Fruit fly (Drosophila melanogaster) whole organism, embryonic: Measurements from ENCODE around the gene CG8419.

ENCODE experiments used
- Blimp-1 ChIP-seq: fragments of 200-800 bp; sonication (Bioruptor generic); optimal IDR thresholded peaks from 3 replicates; lab custom pipeline; 2018; ENCODE audit warnings: missing biosample characterization, missing genetic modification characterization, mild to moderate bottlenecking, moderate library complexity, missing genetic modification reagents
- CG10959 ChIP-seq: fragments of 200-800 bp; sonication (Bioruptor generic); IDR thresholded peaks from 2 replicates; pipeline ENCODE4 v1.3.6; 2022; ENCODE audit warnings: missing biosample characterization, missing genetic modification characterization
- CG11560 ChIP-seq: fragments of 200-800 bp; sonication (Bioruptor generic); IDR thresholded peaks from 3 replicates; pipeline ENCODE4 v1.3.6; 2022; ENCODE audit warnings: missing biosample characterization, missing genetic modification characterization
- CG11696 ChIP-seq: fragments of 200-800 bp; sonication (Bioruptor generic); IDR thresholded peaks from 2 replicates; pipeline ENCODE4 v1.3.6; 2022; ENCODE audit warnings: missing biosample characterization, missing genetic modification characterization
- CG11723 ChIP-seq: fragments of 200-800 bp; sonication (Bioruptor generic); optimal IDR thresholded peaks from 2 replicates; lab custom pipeline; 2017; ENCODE audit warnings: missing biosample characterization, mild to moderate bottlenecking, missing genetic modification characterization
- CG12391 ChIP-seq: fragments of 200-800 bp; sonication (Bioruptor generic); optimal IDR thresholded peaks from 3 replicates; lab custom pipeline; 2018; ENCODE audit warnings: missing biosample characterization, mild to moderate bottlenecking, missing genetic modification characterization, moderate library complexity
- CG12744 ChIP-seq: fragments of 200-800 bp; sonication (Bioruptor generic); optimal IDR thresholded peaks from 2 replicates; lab custom pipeline; 2016; ENCODE audit warnings: missing biosample characterization, missing genetic modification characterization
- CG13287 ChIP-seq: fragments of 200-800 bp; sonication (Bioruptor generic); IDR thresholded peaks from 2 replicates; pipeline ENCODE4 v1.3.6; 2022; ENCODE audit warnings: missing biosample characterization, missing genetic modification characterization; ENCODE audit not compliant: partially characterized antibody
- CG14860 ChIP-seq: fragments of 200-800 bp; sonication (Bioruptor generic); IDR thresholded peaks from 3 replicates; pipeline ENCODE4 v1.3.6; 2022; ENCODE audit warnings: missing biosample characterization, missing genetic modification characterization; ENCODE audit not compliant: partially characterized antibody
- CG16779 ChIP-seq: fragments of 200-800 bp; sonication (Bioruptor generic); IDR thresholded peaks from 2 replicates; pipeline ENCODE4 v1.3.6; 2022; ENCODE audit warnings: missing biosample characterization, missing genetic modification characterization
- CG17802 ChIP-seq: fragments of 200-800 bp; sonication (Bioruptor generic); optimal IDR thresholded peaks from 2 replicates; lab custom pipeline; 2018; ENCODE audit warnings: missing biosample characterization, mild to moderate bottlenecking, missing genetic modification characterization, moderate library complexity
- CG18476 ChIP-seq: fragments of 200-800 bp; sonication (Bioruptor generic); optimal IDR thresholded peaks from 2 replicates; lab custom pipeline; 2016; ENCODE audit warnings: missing biosample characterization, mild to moderate bottlenecking, missing genetic modification characterization
- CG2120 ChIP-seq: fragments of 200-800 bp; sonication (Bioruptor generic); optimal IDR thresholded peaks from 3 replicates; lab custom pipeline; 2016; ENCODE audit warnings: missing biosample characterization, missing genetic modification characterization
- CG30403 ChIP-seq: fragments of 200-800 bp; sonication (Bioruptor generic); optimal IDR thresholded peaks from 3 replicates; lab custom pipeline; 2016; ENCODE audit warnings: missing biosample characterization, missing genetic modification characterization
- CG32767 ChIP-seq: fragments of 200-800 bp; sonication (Bioruptor generic); IDR thresholded peaks from 2 replicates; pipeline ENCODE4 v1.3.6; 2022; ENCODE audit warnings: missing biosample characterization, missing genetic modification characterization
- CG4328 ChIP-seq: fragments of 200-800 bp; sonication (Bioruptor generic); optimal IDR thresholded peaks from 3 replicates; lab custom pipeline; 2017; ENCODE audit warnings: missing biosample characterization, missing genetic modification reagents, missing genetic modification characterization
- CG43689 ChIP-seq: fragments of 200-800 bp; sonication (Bioruptor generic); IDR thresholded peaks from 2 replicates; pipeline ENCODE4 v1.3.6; 2022; ENCODE audit warnings: missing biosample characterization, missing genetic modification characterization
- CG5953 ChIP-seq: fragments of 200-800 bp; sonication (Bioruptor generic); IDR thresholded peaks from 2 replicates; pipeline ENCODE4 v1.3.6; 2022; ENCODE audit warnings: missing biosample characterization, missing genetic modification characterization
- CG6791 ChIP-seq: fragments of 200-800 bp; sonication (Bioruptor generic); IDR thresholded peaks from 3 replicates; pipeline ENCODE4 v1.3.6; 2022; ENCODE audit warnings: missing biosample characterization, missing genetic modification characterization; ENCODE audit not compliant: partially characterized antibody
- CG8765 ChIP-seq: fragments of 200-800 bp; sonication (Bioruptor generic); IDR thresholded peaks from 2 replicates; pipeline ENCODE4 v1.3.6; 2022; ENCODE audit warnings: missing biosample characterization, missing genetic modification characterization
- CG9215 ChIP-seq: fragments of 200-800 bp; sonication (Bioruptor generic); IDR thresholded peaks from 2 replicates; pipeline ENCODE4 v1.3.6; 2022; ENCODE audit warnings: missing biosample characterization, missing genetic modification characterization
- Dek ChIP-seq: fragments of 200-800 bp; sonication (Bioruptor generic); optimal IDR thresholded peaks from 3 replicates; lab custom pipeline; 2019; ENCODE audit warnings: missing biosample characterization, mild to moderate bottlenecking, missing genetic modification characterization, moderate library complexity
- Drgx ChIP-seq: fragments of 200-800 bp; sonication (Bioruptor generic); IDR thresholded peaks from 2 replicates; pipeline ENCODE4 v1.3.6; 2022; ENCODE audit warnings: missing biosample characterization, missing genetic modification characterization
- Elba2 ChIP-seq: fragments of 200-800 bp; sonication (Bioruptor generic); optimal IDR thresholded peaks from 3 replicates; lab custom pipeline; 2016; ENCODE audit warnings: missing biosample characterization, missing genetic modification characterization
- HLHmδ ChIP-seq: fragments of 200-800 bp; sonication (Bioruptor generic); optimal IDR thresholded peaks from 2 replicates; lab custom pipeline; 2018; ENCODE audit warnings: missing biosample characterization, mild to moderate bottlenecking, missing genetic modification characterization, moderate library complexity
- MTF-1 ChIP-seq: fragments of 200-800 bp; sonication (Bioruptor generic); optimal IDR thresholded peaks from 2 replicates; lab custom pipeline; 2018; ENCODE audit warnings: missing biosample characterization, mild to moderate bottlenecking, missing genetic modification characterization, borderline replicate concordance
- Pdp1 ChIP-seq, 2 experiments: fragments of 200-800 bp; sonication (Bioruptor generic); optimal IDR thresholded peaks; 3 replicates each; lab custom pipeline; 2016; ENCODE audit warnings: missing biosample characterization in 2 of 2, missing genetic modification characterization in 2 of 2, mild to moderate bottlenecking in 1 of 2, moderate library complexity in 1 of 2
- Xrp1 ChIP-seq: fragments of 200-800 bp; sonication (Bioruptor generic); IDR thresholded peaks from 2 replicates; pipeline ENCODE4 v1.3.6; 2022; ENCODE audit warnings: missing biosample characterization, missing genetic modification characterization
- br ChIP-seq: fragments of >200 bp; optimal IDR thresholded peaks from 2 replicates; lab custom pipeline; 2017
- chif ChIP-seq, 2 experiments: fragments of 200-800 bp; sonication (Bioruptor generic); optimal IDR thresholded peaks; 3 replicates each; lab custom pipeline; 2016; ENCODE audit warnings: missing biosample characterization in 2 of 2, missing genetic modification characterization in 2 of 2
- dati ChIP-seq: fragments of 200-800 bp; sonication (Bioruptor generic); IDR thresholded peaks from 2 replicates; pipeline ENCODE4 v1.3.6; 2022; ENCODE audit warnings: missing biosample characterization, missing genetic modification characterization
- fd3F ChIP-seq: fragments of 200-800 bp; sonication (Bioruptor generic); optimal IDR thresholded peaks from 2 replicates; lab custom pipeline; 2018; ENCODE audit warnings: missing biosample characterization, mild to moderate bottlenecking, missing genetic modification characterization, moderate library complexity
- grau ChIP-seq: fragments of 200-800 bp; optimal IDR thresholded peaks from 3 replicates; lab custom pipeline; 2019; ENCODE audit warnings: missing biosample characterization, mild to moderate bottlenecking, missing genetic modification characterization, moderate library complexity
- gsb-n ChIP-seq: fragments of 200-800 bp; sonication (Bioruptor generic); optimal IDR thresholded peaks from 3 replicates; lab custom pipeline; 2018; ENCODE audit warnings: missing biosample characterization, mild to moderate bottlenecking, missing genetic modification characterization
- ham ChIP-seq: fragments of 200-800 bp; sonication (Bioruptor generic); IDR thresholded peaks from 2 replicates; pipeline ENCODE4 v1.3.6; 2022; ENCODE audit warnings: missing biosample characterization, missing genetic modification characterization
- jumu ChIP-seq: fragments of 200-800 bp; sonication (Bioruptor generic); optimal IDR thresholded peaks from 3 replicates; lab custom pipeline; 2016; ENCODE audit warnings: missing biosample characterization, missing genetic modification characterization
- ken ChIP-seq: fragments of 200-800 bp; sonication (Bioruptor generic); IDR thresholded peaks from 3 replicates; pipeline ENCODE4 v1.3.6; 2022; ENCODE audit warnings: missing biosample characterization, missing genetic modification characterization
- lab ChIP-seq: fragments of 200-800 bp; sonication (Bioruptor generic); optimal IDR thresholded peaks from 3 replicates; lab custom pipeline; 2017; ENCODE audit warnings: missing biosample characterization, missing genetic modification characterization, mild to moderate bottlenecking, moderate library complexity, missing genetic modification reagents
- mld ChIP-seq: fragments of 200-800 bp; sonication (Bioruptor generic); IDR thresholded peaks from 3 replicates; pipeline ENCODE4 v1.3.6; 2022; ENCODE audit warnings: missing biosample characterization, missing genetic modification characterization; ENCODE audit not compliant: partially characterized antibody
- nerfin-1 ChIP-seq: fragments of 200-800 bp; sonication (Bioruptor generic); optimal IDR thresholded peaks from 3 replicates; lab custom pipeline; 2019; ENCODE audit warnings: missing biosample characterization, mild to moderate bottlenecking, missing genetic modification characterization, moderate library complexity
- salm ChIP-seq: fragments of 200-800 bp; sonication (Bioruptor generic); optimal IDR thresholded peaks from 2 replicates; lab custom pipeline; 2018; ENCODE audit warnings: missing biosample characterization, mild to moderate bottlenecking, missing genetic modification characterization
- sd ChIP-seq: fragments of 200-800 bp; sonication (Bioruptor generic); optimal IDR thresholded peaks from 3 replicates; lab custom pipeline; 2018; ENCODE audit warnings: missing biosample characterization, mild to moderate bottlenecking, missing genetic modification characterization, moderate library complexity
- slbo ChIP-seq: fragments of 200-800 bp; sonication (Bioruptor generic); IDR thresholded peaks from 2 replicates; pipeline ENCODE4 v1.3.6; 2022; ENCODE audit warnings: missing biosample characterization, missing genetic modification characterization
- sob ChIP-seq: fragments of 200-800 bp; sonication (Bioruptor generic); IDR thresholded peaks from 2 replicates; pipeline ENCODE4 v1.3.6; 2022; ENCODE audit warnings: missing biosample characterization, missing genetic modification characterization
- sr ChIP-seq: fragments of 200-800 bp; sonication (Bioruptor generic); IDR thresholded peaks from 3 replicates; pipeline ENCODE4 v1.3.6; 2022; ENCODE audit warnings: missing biosample characterization, missing genetic modification characterization
- sug ChIP-seq: fragments of 200-800 bp; optimal IDR thresholded peaks from 2 replicates; lab custom pipeline; 2019; ENCODE audit warnings: missing biosample characterization, mild to moderate bottlenecking, missing genetic modification characterization, moderate library complexity
- unpg ChIP-seq: fragments of 200-800 bp; sonication (Bioruptor generic); optimal IDR thresholded peaks from 3 replicates; lab custom pipeline; 2018; ENCODE audit warnings: missing biosample characterization, mild to moderate bottlenecking, missing genetic modification characterization, moderate library complexity
- usp ChIP-seq: fragments of >200 bp; optimal IDR thresholded peaks from 2 replicates; lab custom pipeline; 2017; ENCODE audit warnings: missing biosample characterization, missing genetic modification characterization
- vfl ChIP-seq: fragments of 200-800 bp; sonication (Bioruptor generic); optimal IDR thresholded peaks from 2 replicates; lab custom pipeline; 2016; ENCODE audit warnings: missing biosample characterization, missing genetic modification characterization
- z ChIP-seq: fragments of 200-800 bp; sonication (Bioruptor generic); IDR thresholded peaks from 3 replicates; pipeline ENCODE4 v1.3.6; 2022; ENCODE audit warnings: missing biosample characterization, missing genetic modification characterization
- zen ChIP-seq: fragments of 200-800 bp; sonication (Bioruptor generic); optimal IDR thresholded peaks from 3 replicates; lab custom pipeline; 2018; ENCODE audit warnings: missing biosample characterization, mild to moderate bottlenecking, missing genetic modification characterization, moderate library complexity

Gene CG8419

dm6 chr2L:8159498-8159897, 46.5 kb upstream of the CG8419 start, which contains the start of the genes PAPLA1 and Rbsn-5 (continued):
- TF ChIP-seq Drgx (peak; percentile 79), CG17802 (peak; percentile 81), zen (tag; lab: Kevin White, UChicago) (peak; percentile 92), CG5953 (peak; percentile 85), CG18476 (GFP tag; lab: Kevin White, UChicago) (peak; percentile 91), CG2120 (GFP tag; lab: Kevin White, UChicago) (peak; percentile 98), CG12391 (tag; lab: Kevin White, UChicago) (peak; percentile 95), CG6791 (GFP tag; lab: Robert Waterston, UW) (no peak), br (no peak), CG11696 (GFP tag; lab: Robert Waterston, UW) (peak; percentile 82), CG11723 (GFP tag; lab: Kevin White, UChicago) (peak; percentile 84), ken (GFP tag; lab: Robert Waterston, UW) (peak; percentile 94), gsb-n (peak; percentile 84), CG10959 (GFP tag; lab: Robert Waterston, UW) (peak; percentile 72), CG43689 (GFP tag; lab: Robert Waterston, UW) (no peak; the same call in none of the 2 replicates), CG13287 (GFP tag; lab: Robert Waterston, UW) (no peak; the same call in 1 of the 2 replicates), fd3F (peak; percentile 88), z (GFP tag; lab: Robert Waterston, UW) (peak; percentile 50; the same call in 1 of the 3 replicates), Dek (tag; lab: Kevin White, UChicago) (peak; percentile 92), chif (GFP tag; optimal IDR thresholded peaks at IDR 0.05; lab: Kevin White, UChicago) (peak; percentile 95), mld (GFP tag; lab: Robert Waterston, UW) (no peak), CG12744 (GFP tag; lab: Kevin White, UChicago) (peak; percentile 89), CG4328 (peak; percentile 89), CG14860 (GFP tag; lab: Robert Waterston, UW) (no peak), Blimp-1 (GFP tag; lab: Kevin White, UChicago) (peak; percentile 90), sug (peak; percentile 94), lab (GFP tag; lab: Kevin White, UChicago) (peak; percentile 95), sd (tag; lab: Kevin White, UChicago) (peak; percentile 86), dati (GFP tag; lab: Robert Waterston, UW) (peak; percentile 68; the same call in 1 of the 2 replicates), grau (peak; percentile 91), CG11560 (tag; lab: Robert Waterston, UW) (peak; percentile 79; the same call in 2 of the 3 replicates), Xrp1 (peak; percentile 93), CG9215 (GFP tag; lab: Robert Waterston, UW) (peak; percentile 89), vfl (GFP tag; lab: Kevin White, UChicago) (peak; percentile 94), jumu (GFP tag; lab: Kevin White, UChicago) (peak; percentile 96), unpg (GFP tag; lab: Kevin White, UChicago) (peak; percentile 93), salm (peak; percentile 82), Elba2 (GFP tag; lab: Kevin White, UChicago) (peak; percentile 45), sr (GFP tag; lab: Robert Waterston, UW) (peak; percentile 26; the same call in 1 of the 3 replicates), CG8765 (peak; percentile 76), MTF-1 (peak; percentile 79), ham (GFP tag; lab: Robert Waterston, UW) (peak; percentile 87), sob (GFP tag; lab: Robert Waterston, UW) (peak; percentile 93), CG16779 (GFP tag; lab: Robert Waterston, UW) (peak; percentile 83), slbo (GFP tag; lab: Robert Waterston, UW) (peak; percentile 97), CG30403 (GFP tag; lab: Kevin White, UChicago) (peak; percentile 97), usp (GFP tag; lab: Kevin White, UChicago) (no peak), HLHmδ (no peak), Pdp1 (GFP tag; optimal IDR thresholded peaks at IDR 0.05; lab: Kevin White, UChicago) (peak; percentile 93 to 97), nerfin-1 (tag; lab: Kevin White, UChicago) (peak; percentile 90), CG32767 (GFP tag; lab: Robert Waterston, UW) (peak; percentile 85)
